Worm (Caenorhabditis elegans): Measurements from ENCODE around the gene F18E3.12.

Gene F18E3.12

DNA sequence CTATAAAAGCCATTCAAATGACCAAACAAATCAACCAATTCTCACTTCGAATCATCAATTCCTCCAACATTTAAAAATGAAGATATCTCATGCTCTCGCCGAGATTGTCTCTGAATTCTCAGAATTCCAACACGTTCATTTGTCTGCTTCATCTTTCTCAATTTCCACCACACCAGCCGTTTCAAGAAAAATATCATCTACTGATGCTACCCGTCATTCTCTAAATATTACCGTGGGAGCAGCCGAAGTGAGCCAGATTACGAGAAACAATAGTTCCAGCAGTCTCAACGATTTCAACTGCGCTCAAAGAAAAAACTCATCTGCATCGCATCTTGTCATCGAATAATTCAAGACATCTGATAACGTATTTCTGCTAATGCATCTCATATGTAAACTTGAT is at the start of gene F18E3.12:
F18E3.12 (plus strand) TSS at position 77 of the 400 bp plus-strand sequence.
- no peak for TF ChIP-seq nhr-76 (tag; optimal IDR thresholded peaks at IDR 0.05)
- peak; percentile 83 for TF ChIP-seq ama-1 (optimal IDR thresholded peaks at IDR 0.05)

DNA sequence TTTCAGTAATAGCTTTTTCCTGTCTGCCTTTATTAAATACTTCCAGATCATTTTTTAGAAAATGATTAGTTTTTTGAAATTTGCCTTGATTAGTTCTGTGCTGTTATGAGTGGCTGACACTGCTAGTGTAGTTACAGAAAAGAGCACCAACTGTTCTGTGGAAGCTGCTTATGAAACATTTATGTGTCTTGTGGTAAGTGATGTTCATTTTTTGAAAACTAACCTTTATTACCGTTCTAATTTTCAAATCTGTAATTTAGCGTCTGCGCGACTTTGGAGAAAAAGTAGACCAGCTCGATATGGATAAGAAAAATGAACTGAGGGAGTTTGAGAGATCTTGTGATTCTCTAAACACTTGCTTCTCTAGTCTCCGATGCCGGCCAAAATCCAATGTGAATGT is 45.2 kb upstream of the F18E3.12 start, which contains the start of gene srj-14:
srj-14 (plus strand) TSS at position 131 of the 400 bp plus-strand sequence.
- no peak for TF ChIP-seq nhr-237 (tag; optimal IDR thresholded peaks at IDR 0.05)
- no peak for TF ChIP-seq mdl-1 (tag; optimal IDR thresholded peaks at IDR 0.05)
- TF ChIP-seq lsy-12 (tag; optimal IDR thresholded peaks at IDR 0.05), result no peak
- TF ChIP-seq fos-1 (tag; optimal IDR thresholded peaks at IDR 0.05), result no peak
- no peak for TF ChIP-seq ceh-28 (tag; optimal IDR thresholded peaks at IDR 0.05)

DNA sequence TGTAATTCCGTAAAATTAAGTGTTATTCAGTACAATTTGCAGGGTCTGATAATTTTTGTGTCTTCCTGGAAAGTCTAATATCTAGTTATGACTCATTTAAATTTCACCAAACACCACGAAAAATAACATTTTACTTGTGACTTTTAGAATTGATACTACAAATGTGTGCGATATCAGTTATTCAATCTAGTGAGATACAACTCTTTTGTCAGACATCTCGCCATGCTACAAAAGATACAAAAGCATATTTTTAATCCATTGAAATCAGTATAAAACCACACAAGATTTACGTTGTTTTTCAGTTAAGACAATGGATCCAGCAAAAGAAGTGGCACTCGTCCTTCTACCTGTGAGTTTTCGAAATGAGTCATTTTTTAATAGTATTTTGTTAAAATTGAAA is 40.7 kb upstream of the F18E3.12 start, which contains the start of gene srx-56:
srx-56 (plus strand) TSS at position 301 of the 400 bp plus-strand sequence.
- TF ChIP-seq nhr-237 (tag; optimal IDR thresholded peaks at IDR 0.05) (no peak), jun-1 (tag; optimal IDR thresholded peaks at IDR 0.05) (no peak), sea-2 (GFP tag; optimal IDR thresholded peaks at IDR 0.05) (no peak), ceh-16 (tag; optimal IDR thresholded peaks at IDR 0.05) (no peak), nhr-28 (tag; optimal IDR thresholded peaks at IDR 0.05) (no peak), egl-27 (tag; optimal IDR thresholded peaks at IDR 0.05) (no peak), ceh-82 (tag; optimal IDR thresholded peaks at IDR 0.05) (no peak), lin-15B (tag; optimal IDR thresholded peaks at IDR 0.05) (no peak), nfya-1 (tag; optimal IDR thresholded peaks at IDR 0.05; ENCODE audit: insufficient read depth) (no peak), tbx-2 (tag; optimal IDR thresholded peaks at IDR 0.05) (no peak), elt-1 (tag; optimal IDR thresholded peaks at IDR 0.05) (no peak), mdl-1 (tag; optimal IDR thresholded peaks at IDR 0.05) (no peak), nhr-43 (tag; optimal IDR thresholded peaks at IDR 0.05; ENCODE audit: poor library complexity, severe bottlenecking) (no peak), fkh-2 (tag; optimal IDR thresholded peaks at IDR 0.05) (no peak), nhr-11 (tag; optimal IDR thresholded peaks at IDR 0.05) (no peak), zag-1 (tag; optimal IDR thresholded peaks at IDR 0.05) (no peak), nhr-76 (tag; optimal IDR thresholded peaks at IDR 0.05) (no peak)

DNA sequence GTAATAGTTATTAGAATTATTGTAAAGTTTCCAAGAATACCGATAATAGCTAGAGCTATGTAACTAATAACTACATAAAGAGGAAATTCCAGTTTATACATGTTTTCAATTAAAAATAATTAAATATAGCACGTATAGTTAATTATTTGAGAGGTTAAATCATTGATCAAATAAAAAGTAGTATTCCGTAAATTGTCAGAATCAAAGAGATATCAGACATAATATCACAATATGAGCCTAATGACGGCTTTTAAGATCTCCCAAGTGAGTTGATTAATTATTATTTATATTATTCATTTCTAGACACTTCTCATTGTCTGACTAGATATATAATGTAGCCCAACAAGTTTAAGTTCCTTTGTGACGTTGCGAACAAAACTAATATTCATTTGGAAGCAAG is 35.4 kb upstream of the F18E3.12 start, which contains the start of gene srsx-24:
srsx-24 (minus strand) TSS at position 101 of the 400 bp plus-strand sequence.
- no peak for TF ChIP-seq ZK546.5 (tag; optimal IDR thresholded peaks at IDR 0.05)
- no peak for TF ChIP-seq hmg-11 (tag; optimal IDR thresholded peaks at IDR 0.05)
- TF ChIP-seq pqm-1 (tag; optimal IDR thresholded peaks at IDR 0.05), result no peak
- TF ChIP-seq unc-39 (tag; optimal IDR thresholded peaks at IDR 0.05), result no peak
- TF ChIP-seq nhr-23 (tag; optimal IDR thresholded peaks at IDR 0.05), result no peak
- no peak for TF ChIP-seq snpc-4 (tag; optimal IDR thresholded peaks at IDR 0.05)
- TF ChIP-seq mml-1 (tag; optimal IDR thresholded peaks at IDR 0.05), result no peak
- no peak for TF ChIP-seq aly-2 (tag; optimal IDR thresholded peaks at IDR 0.05)
- no peak for TF ChIP-seq daf-12 (tag; optimal IDR thresholded peaks at IDR 0.05)
- no peak for TF ChIP-seq zag-1 (tag; optimal IDR thresholded peaks at IDR 0.05)

DNA sequence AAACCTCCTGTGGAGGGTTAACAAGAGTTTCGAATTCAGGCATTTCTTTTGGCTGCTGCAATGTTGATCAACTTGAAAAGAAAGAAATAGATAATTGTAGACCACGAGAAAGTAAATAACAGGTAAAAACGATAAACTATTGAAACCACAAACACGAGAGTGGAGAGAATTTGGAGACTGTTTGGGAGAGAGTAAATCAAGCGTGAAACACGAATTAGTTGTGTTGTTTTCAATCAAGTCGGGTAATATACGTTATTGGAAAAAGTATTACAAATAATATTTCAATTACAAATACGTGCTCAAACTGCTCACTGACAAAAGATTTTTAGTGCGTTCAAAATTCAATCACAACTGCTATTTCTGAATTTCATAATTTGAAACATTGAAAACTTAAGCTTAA is 33.8 kb upstream of the F18E3.12 start, which contains the start of gene C03G6.17:
C03G6.17 (minus strand) TSS at position 101 of the 400 bp plus-strand sequence.
- TF ChIP-seq zag-1 (tag; optimal IDR thresholded peaks at IDR 0.05), result no peak
- TF ChIP-seq nhr-77 (tag; optimal IDR thresholded peaks at IDR 0.05), result no peak
- no peak for TF ChIP-seq elt-3 (tag; optimal IDR thresholded peaks at IDR 0.05)
- TF ChIP-seq fos-1 (tag; optimal IDR thresholded peaks at IDR 0.05), result no peak
- TF ChIP-seq nhr-67 (tag; optimal IDR thresholded peaks at IDR 0.05), result no peak
- no peak for TF ChIP-seq nhr-12 (tag; optimal IDR thresholded peaks at IDR 0.05)
- TF ChIP-seq jun-1 (tag; optimal IDR thresholded peaks at IDR 0.05), result no peak
- no peak for TF ChIP-seq ceh-9 (tag; optimal IDR thresholded peaks at IDR 0.05)
- TF ChIP-seq tbx-2 (tag; optimal IDR thresholded peaks at IDR 0.05), result no peak
- no peak for TF ChIP-seq hmg-11 (tag; optimal IDR thresholded peaks at IDR 0.05)
- no peak for TF ChIP-seq unc-62 (GFP tag; optimal IDR thresholded peaks at IDR 0.05)
- no peak for TF ChIP-seq aly-2 (tag; optimal IDR thresholded peaks at IDR 0.05)
